Fruit fly (Drosophila melanogaster): ENCODE measurements around the gene chm.

Gene chm

dm6 chr2L:7435475-7435874, 23.3 kb downstream of the chm start:
- TF ChIP-seq CG34376 (GFP tag; optimal IDR thresholded peaks at IDR 0.05), result peak; percentile 52
- no peak for TF ChIP-seq eyg (GFP tag; optimal IDR thresholded peaks at IDR 0.05)
- no peak for TF ChIP-seq Sox100B (GFP tag; optimal IDR thresholded peaks at IDR 0.05)
- TF ChIP-seq CG4730 (GFP tag; IDR thresholded peaks at IDR 0.05), result no peak
- peak; percentile 8 for TF ChIP-seq sd (tag; optimal IDR thresholded peaks at IDR 0.05)
- TF ChIP-seq CG10431 (GFP tag; optimal IDR thresholded peaks at IDR 0.05), result no peak
- no peak for TF ChIP-seq Hr39 (optimal IDR thresholded peaks at IDR 0.05)
- peak; percentile 85 for TF ChIP-seq exex (tag; optimal IDR thresholded peaks at IDR 0.05)
- TF ChIP-seq sug (tag; optimal IDR thresholded peaks at IDR 0.05), result peak; percentile 96
- peak; percentile 56 for TF ChIP-seq grn (GFP tag; optimal IDR thresholded peaks at IDR 0.05)

dm6 chr2L:7436492-7437324, 24.5 kb downstream of the chm start:
- TF ChIP-seq Vsx1 (GFP tag; optimal IDR thresholded peaks at IDR 0.05) (peak; percentile 91), org-1 (GFP tag; optimal IDR thresholded peaks at IDR 0.05) (peak; percentile 46), pnt (GFP tag; optimal IDR thresholded peaks at IDR 0.05) (peak; percentile 56), CG5245 (GFP tag; optimal IDR thresholded peaks at IDR 0.05) (peak; percentile 33), kah (GFP tag; optimal IDR thresholded peaks at IDR 0.05) (peak; percentile 6), Hey (tag; optimal IDR thresholded peaks at IDR 0.05) (peak; percentile 77), Tbp (GFP tag; optimal IDR thresholded peaks at IDR 0.05) (no peak), dimm (GFP tag; IDR thresholded peaks at IDR 0.05) (peak; percentile 52; the same call in 1 of the 2 replicates), ap (GFP tag; IDR thresholded peaks at IDR 0.05) (0 out of 2 replicates have a peak, but pooled peaks have one; percentile 20), CG13624 (GFP tag; optimal IDR thresholded peaks at IDR 0.05) (peak; percentile 77), CG11093 (GFP tag; IDR thresholded peaks at IDR 0.05) (peak; percentile 57; the same call in 1 of the 3 replicates), CG31365 (tag; optimal IDR thresholded peaks at IDR 0.05) (peak; percentile 41), ash1 (GFP tag; optimal IDR thresholded peaks at IDR 0.05) (peak; percentile 50), CG7987 (GFP tag; optimal IDR thresholded peaks at IDR 0.05) (peak; percentile 87), YL-1 (GFP tag; optimal IDR thresholded peaks at IDR 0.05) (peak; percentile 49), CG31224 (GFP tag; IDR thresholded peaks at IDR 0.05) (peak; percentile 48; the same call in 1 of the 2 replicates), CTCF (GFP tag; optimal IDR thresholded peaks at IDR 0.05) (peak; percentile 76), odd (GFP tag; optimal IDR thresholded peaks at IDR 0.05) (peak; percentile 41), CG8089 (GFP tag; optimal IDR thresholded peaks at IDR 0.05) (peak; percentile 54), ERR (GFP tag; optimal IDR thresholded peaks at IDR 0.05) (peak; percentile 70), MTF-1 (GFP tag; optimal IDR thresholded peaks at IDR 0.05; ENCODE audit: borderline replicate concordance) (peak; percentile 86), fd64A (GFP tag; optimal IDR thresholded peaks at IDR 0.05) (peak; percentile 65), CG31441 (GFP tag; IDR thresholded peaks at IDR 0.05) (peak; percentile 43; the same call in 1 of the 2 replicates), Max (GFP tag; optimal IDR thresholded peaks at IDR 0.05) (peak; percentile 32), CG8290 (GFP tag; optimal IDR thresholded peaks at IDR 0.05) (peak; percentile 33), CG8290 (tag; optimal IDR thresholded peaks at IDR 0.05) (peak; percentile 22 to 97), gsb-n (tag; optimal IDR thresholded peaks at IDR 0.05) (peak; percentile 4), oc (tag; optimal IDR thresholded peaks at IDR 0.05) (peak; percentile 77), MBD-R2 (GFP tag; IDR thresholded peaks at IDR 0.05) (peak; percentile 60; the same call in 1 of the 2 replicates), sd (tag; optimal IDR thresholded peaks at IDR 0.05) (peak; percentile 56), CG18599 (GFP tag; optimal IDR thresholded peaks at IDR 0.05) (peak; percentile 79), Sox100B (GFP tag; optimal IDR thresholded peaks at IDR 0.05) (peak; percentile 53), CG2712 (tag; optimal IDR thresholded peaks at IDR 0.05) (no peak), CG7786 (GFP tag; optimal IDR thresholded peaks at IDR 0.05) (peak; percentile 38), ham (GFP tag; IDR thresholded peaks at IDR 0.05) (peak; percentile 19; the same call in 1 of the 2 replicates), CG10366 (GFP tag; IDR thresholded peaks at IDR 0.05) (peak; percentile 67), CG11247 (GFP tag; IDR thresholded peaks at IDR 0.05) (peak; percentile 85), Fer1 (GFP tag; optimal IDR thresholded peaks at IDR 0.05) (peak; percentile 75), gcm2 (GFP tag; optimal IDR thresholded peaks at IDR 0.05) (peak; percentile 71), ftz-f1 (GFP tag; optimal IDR thresholded peaks at IDR 0.05) (peak; percentile 80), unc-4 (GFP tag; IDR thresholded peaks at IDR 0.05; ENCODE audit: partially characterized antibody) (no peak)

Measured in whole organism, embryonic.